Fruit fly (Drosophila melanogaster) whole organism, embryonic: Measurements from ENCODE around the gene RSG7.

ENCODE experiments used
- ATbp ChIP-seq: fragments of 200-800 bp; sonication (Bioruptor generic); optimal IDR thresholded peaks from 2 replicates; lab custom pipeline; 2017; ENCODE audit warnings: missing biosample characterization, mild to moderate bottlenecking, missing genetic modification characterization, missing genetic modification reagents
- Atf6 ChIP-seq: fragments of 200-800 bp; sonication (Bioruptor generic); IDR thresholded peaks from 2 replicates; pipeline ENCODE4 v1.3.6; 2022; ENCODE audit warnings: missing biosample characterization, missing genetic modification characterization
- BEAF-32 ChIP-seq: fragments of 200-800 bp; sonication (Bioruptor generic); optimal IDR thresholded peaks from 3 replicates; lab custom pipeline; 2017; ENCODE audit warnings: missing biosample characterization, missing genetic modification characterization, mild to moderate bottlenecking, moderate library complexity, missing genetic modification reagents
- CG10147 ChIP-seq: fragments of 200-800 bp; sonication (Bioruptor generic); optimal IDR thresholded peaks from 2 replicates; lab custom pipeline; 2019; ENCODE audit warnings: missing biosample characterization, mild to moderate bottlenecking, missing genetic modification characterization, moderate library complexity
- CG10321 ChIP-seq: fragments of 200-800 bp; sonication (Bioruptor generic); IDR thresholded peaks from 2 replicates; pipeline ENCODE4 v1.3.6; 2022; ENCODE audit warnings: missing biosample characterization, missing genetic modification characterization
- CG11504 ChIP-seq: fragments of 200-800 bp; sonication (Bioruptor generic); optimal IDR thresholded peaks from 3 replicates; lab custom pipeline; 2019; ENCODE audit warnings: missing biosample characterization, mild to moderate bottlenecking, missing genetic modification characterization, moderate library complexity
- CG12942 ChIP-seq: fragments of 200-800 bp; sonication (Bioruptor generic); optimal IDR thresholded peaks from 3 replicates; lab custom pipeline; 2016; ENCODE audit warnings: missing biosample characterization, missing genetic modification characterization
- CG14441 ChIP-seq: fragments of 200-800 bp; sonication (Bioruptor generic); IDR thresholded peaks from 2 replicates; pipeline ENCODE4 v1.3.6; 2022; ENCODE audit warnings: missing biosample characterization, missing genetic modification characterization
- CG14965 ChIP-seq: fragments of 200-800 bp; sonication (Bioruptor generic); optimal IDR thresholded peaks from 2 replicates; lab custom pipeline; 2016; ENCODE audit warnings: missing biosample characterization, missing genetic modification characterization, borderline replicate concordance
- CG16813 ChIP-seq: fragments of 200-800 bp; sonication (Bioruptor generic); IDR thresholded peaks from 3 replicates; pipeline ENCODE4 v1.3.6; 2022; ENCODE audit warnings: missing biosample characterization, missing genetic modification characterization; ENCODE audit not compliant: partially characterized antibody
- CG17186 ChIP-seq: fragments of 200-800 bp; sonication (Bioruptor generic); optimal IDR thresholded peaks from 3 replicates; lab custom pipeline; 2017; ENCODE audit warnings: missing biosample characterization, missing genetic modification reagents, missing genetic modification characterization
- CG31224 ChIP-seq: fragments of 200-800 bp; sonication (Bioruptor generic); IDR thresholded peaks from 2 replicates; pipeline ENCODE4 v1.3.6; 2022; ENCODE audit warnings: missing biosample characterization, missing genetic modification characterization
- CG32532 ChIP-seq: fragments of 200-800 bp; sonication (Bioruptor generic); IDR thresholded peaks from 2 replicates; pipeline ENCODE4 v1.3.6; 2022; ENCODE audit warnings: missing biosample characterization, missing genetic modification characterization
- CG6689 ChIP-seq: fragments of 200-800 bp; sonication (Bioruptor generic); IDR thresholded peaks from 2 replicates; pipeline ENCODE4 v1.3.6; 2022; ENCODE audit warnings: missing biosample characterization, missing genetic modification characterization
- CG7372 ChIP-seq: fragments of 200-800 bp; sonication (Bioruptor generic); IDR thresholded peaks from 2 replicates; pipeline ENCODE4 v1.3.6; 2022; ENCODE audit warnings: missing biosample characterization, missing genetic modification characterization
- CG7556 ChIP-seq: fragments of 200-800 bp; sonication (Bioruptor generic); optimal IDR thresholded peaks from 2 replicates; lab custom pipeline; 2017; ENCODE audit warnings: missing biosample characterization, mild to moderate bottlenecking, missing genetic modification characterization
- CG7839 ChIP-seq: fragments of 200-800 bp; sonication (Bioruptor generic); optimal IDR thresholded peaks from 3 replicates; lab custom pipeline; 2018; ENCODE audit warnings: missing biosample characterization, mild to moderate bottlenecking, missing genetic modification characterization, moderate library complexity
- Dip3 ChIP-seq: fragments of 200-800 bp; sonication (Bioruptor generic); optimal IDR thresholded peaks from 3 replicates; lab custom pipeline; 2016; ENCODE audit warnings: missing biosample characterization, missing genetic modification characterization
- Doc3 ChIP-seq: fragments of 200-800 bp; sonication (Bioruptor generic); IDR thresholded peaks from 3 replicates; pipeline ENCODE4 v1.3.6; 2022; ENCODE audit warnings: missing biosample characterization, missing genetic modification characterization; ENCODE audit not compliant: partially characterized antibody
- Drgx ChIP-seq: fragments of 200-800 bp; sonication (Bioruptor generic); IDR thresholded peaks from 2 replicates; pipeline ENCODE4 v1.3.6; 2022; ENCODE audit warnings: missing biosample characterization, missing genetic modification characterization
- E2f1 ChIP-seq: fragments of 200-800 bp; sonication (Bioruptor generic); IDR thresholded peaks from 2 replicates; pipeline ENCODE4 v1.3.6; 2022; ENCODE audit warnings: missing biosample characterization, missing genetic modification characterization
- Ets65A ChIP-seq: fragments of 200-800 bp; sonication (Bioruptor generic); peaks from one replicate; lab custom pipeline; 2016; ENCODE audit warnings: missing biosample characterization, missing genetic modification characterization
- Gug ChIP-seq: fragments of 200-800 bp; sonication (Bioruptor generic); IDR thresholded peaks from 4 replicates; pipeline ENCODE4 v1.3.6; 2022; ENCODE audit warnings: missing biosample characterization, missing genetic modification characterization
- H15 ChIP-seq: fragments of 200-800 bp; sonication (Bioruptor generic); IDR thresholded peaks from 3 replicates; pipeline ENCODE4 v1.3.6; 2022; ENCODE audit warnings: missing biosample characterization, missing genetic modification characterization
- HLH3B ChIP-seq: fragments of 200-800 bp; sonication (Bioruptor generic); IDR thresholded peaks from 2 replicates; pipeline ENCODE4 v1.3.6; 2022; ENCODE audit warnings: missing biosample characterization, missing genetic modification characterization
- Hey ChIP-seq: fragments of 200-800 bp; sonication (Bioruptor generic); optimal IDR thresholded peaks from 3 replicates; lab custom pipeline; 2018; ENCODE audit warnings: missing biosample characterization, mild to moderate bottlenecking, missing genetic modification characterization
- Jarid2 ChIP-seq: fragments of 200-800 bp; sonication (Bioruptor generic); optimal IDR thresholded peaks from 3 replicates; lab custom pipeline; 2017; ENCODE audit warnings: mild to moderate bottlenecking, missing biosample characterization, missing genetic modification reagents, missing genetic modification characterization
- Med ChIP-seq: fragments of 200-800 bp; sonication (Bioruptor generic); peaks from one replicate; lab custom pipeline; 2016; ENCODE audit warnings: missing biosample characterization, missing genetic modification characterization, mild to moderate bottlenecking, inconsistent platforms, moderate library complexity
- NC2β ChIP-seq: fragments of 200-800 bp; sonication (Bioruptor generic); optimal IDR thresholded peaks from 2 replicates; lab custom pipeline; 2016; ENCODE audit warnings: missing biosample characterization, missing genetic modification characterization
- Oli ChIP-seq: fragments of 200-800 bp; sonication (Bioruptor generic); optimal IDR thresholded peaks from 2 replicates; lab custom pipeline; 2018; ENCODE audit warnings: missing biosample characterization, mild to moderate bottlenecking, missing genetic modification characterization, moderate library complexity
- Optix ChIP-seq: fragments of 200-800 bp; sonication (Bioruptor generic); IDR thresholded peaks from 3 replicates; pipeline ENCODE4 v1.3.6; 2022; ENCODE audit warnings: missing biosample characterization, missing genetic modification characterization
- Rfx ChIP-seq: fragments of 200-800 bp; sonication (Bioruptor generic); IDR thresholded peaks from 2 replicates; pipeline ENCODE4 v1.3.6; 2022; ENCODE audit warnings: missing biosample characterization, missing genetic modification characterization
- Rx ChIP-seq: fragments of 200-800 bp; sonication (Bioruptor generic); IDR thresholded peaks from 2 replicates; pipeline ENCODE4 v1.3.6; 2022; ENCODE audit warnings: missing biosample characterization, missing genetic modification characterization
- bab2 ChIP-seq: fragments of 200-800 bp; sonication (Bioruptor generic); optimal IDR thresholded peaks from 2 replicates; lab custom pipeline; 2016; ENCODE audit warnings: missing biosample characterization, missing genetic modification characterization
- cad ChIP-seq: fragments of >200 bp; optimal IDR thresholded peaks from 2 replicates; lab custom pipeline; 2017; ENCODE audit warnings: missing biosample characterization, missing genetic modification characterization
- caup ChIP-seq: fragments of 200-800 bp; sonication (Bioruptor generic); optimal IDR thresholded peaks from 3 replicates; lab custom pipeline; 2017; ENCODE audit warnings: missing biosample characterization, mild to moderate bottlenecking, missing genetic modification characterization, moderate library complexity; ENCODE audit not compliant: severe bottlenecking
- croc ChIP-seq: fragments of 200-800 bp; sonication (Bioruptor generic); conservative IDR thresholded peaks from 3 replicates; pipeline ENCODE4 v1.3.6; 2022; ENCODE audit warnings: missing biosample characterization, missing genetic modification characterization
- dmrt11E ChIP-seq: fragments of 200-800 bp; sonication (Bioruptor generic); optimal IDR thresholded peaks from 3 replicates; lab custom pipeline; 2018; ENCODE audit warnings: missing biosample characterization, mild to moderate bottlenecking, missing genetic modification characterization, moderate library complexity
- dmrt99B ChIP-seq: fragments of 200-800 bp; sonication (Bioruptor generic); optimal IDR thresholded peaks from 2 replicates; lab custom pipeline; 2018; ENCODE audit warnings: missing biosample characterization, mild to moderate bottlenecking, missing genetic modification characterization, moderate library complexity
- dysf ChIP-seq: fragments of 200-800 bp; sonication (Bioruptor generic); IDR thresholded peaks from 3 replicates; pipeline ENCODE4 v1.3.6; 2022; ENCODE audit warnings: missing biosample characterization, missing genetic modification characterization
- esg ChIP-seq: fragments of 200-800 bp; sonication (Bioruptor generic); conservative IDR thresholded peaks from 2 replicates; pipeline ENCODE4 v1.3.6; 2022; ENCODE audit warnings: missing biosample characterization, missing genetic modification characterization
- ftz-f1 ChIP-seq: fragments of 200-800 bp; sonication (Bioruptor generic); optimal IDR thresholded peaks from 2 replicates; lab custom pipeline; 2016; ENCODE audit warnings: missing biosample characterization, missing genetic modification characterization
- lilli ChIP-seq: fragments of 200-800 bp; sonication (Bioruptor generic); optimal IDR thresholded peaks from 3 replicates; lab custom pipeline; 2016; ENCODE audit warnings: missing biosample characterization, missing genetic modification characterization
- row ChIP-seq: fragments of 200-800 bp; sonication (Bioruptor generic); IDR thresholded peaks from 3 replicates; pipeline ENCODE4 v1.3.6; 2022; ENCODE audit warnings: missing biosample characterization, missing genetic modification characterization
- tgo ChIP-seq: fragments of 200-800 bp; sonication (Bioruptor generic); IDR thresholded peaks from 3 replicates; pipeline ENCODE4 v1.3.6; 2022; ENCODE audit warnings: missing biosample characterization, missing genetic modification characterization
- vnd ChIP-seq: fragments of 200-800 bp; sonication (Bioruptor generic); IDR thresholded peaks from 3 replicates; pipeline ENCODE4 v1.3.6; 2022; ENCODE audit warnings: missing biosample characterization, missing genetic modification characterization; ENCODE audit not compliant: partially characterized antibody
- zen2 ChIP-seq: fragments of 200-800 bp; sonication (Bioruptor generic); IDR thresholded peaks from 3 replicates; pipeline ENCODE4 v1.3.6; 2022; ENCODE audit warnings: missing biosample characterization, missing genetic modification characterization; ENCODE audit not compliant: partially characterized antibody
- zf30C ChIP-seq: fragments of 200-800 bp; sonication (Bioruptor generic); optimal IDR thresholded peaks from 3 replicates; lab custom pipeline; 2018; ENCODE audit warnings: missing biosample characterization, mild to moderate bottlenecking, missing genetic modification characterization

RSG7 gene

DNA sequence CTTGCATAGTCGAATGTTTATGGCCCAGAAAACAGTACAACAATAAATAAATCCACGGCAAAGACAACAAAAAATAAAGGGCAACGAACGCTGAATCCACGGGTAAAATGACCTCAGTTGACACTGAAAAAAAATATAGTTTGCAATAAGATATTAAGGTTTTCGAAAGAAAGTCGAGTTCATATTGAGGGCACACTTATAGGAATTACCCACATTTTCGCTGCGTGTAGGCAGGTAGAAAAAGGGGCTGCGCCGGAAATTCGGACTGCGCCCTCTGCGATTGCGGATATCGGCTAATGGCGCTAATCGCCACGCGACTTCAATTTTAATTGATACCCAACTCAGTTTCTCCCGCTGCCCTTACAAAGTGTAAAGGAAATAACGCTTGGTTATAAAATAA lies 35.6 kb downstream of the RSG7 start:
- peak; percentile 27; the same call in 1 of the 3 replicates for TF ChIP-seq row
- TF ChIP-seq Gug (GFP tag; lab: Robert Waterston, UW): 0 out of 4 replicates have a peak, but pooled peaks have one; percentile 23
- TF ChIP-seq zen2: no peak
- TF ChIP-seq Ets65A (GFP tag; lab: Kevin White, UChicago): peak; percentile 70
- 0 out of 3 replicates have a peak, but pooled peaks have one; percentile 19 for TF ChIP-seq dysf
- peak; percentile 14; the same call in 1 of the 2 replicates for TF ChIP-seq CG32532
- TF ChIP-seq cad: peak; percentile 42
- no peak for TF ChIP-seq Drgx (GFP tag; lab: Robert Waterston, UW)
- TF ChIP-seq CG7839 (tag; lab: Kevin White, UChicago): peak; percentile 35
- no peak for TF ChIP-seq NC2β (GFP tag; lab: Kevin White, UChicago)
- TF ChIP-seq CG7556 (GFP tag; lab: Kevin White, UChicago): peak; percentile 8
- peak; percentile 23; the same call in 1 of the 2 replicates for TF ChIP-seq Rx (GFP tag; lab: Robert Waterston, UW)
- no peak for TF ChIP-seq dmrt11E (tag; lab: Kevin White, UChicago)
- TF ChIP-seq Oli (tag; lab: Kevin White, UChicago): peak; percentile 5
- TF ChIP-seq Med (GFP tag; lab: Kevin White, UChicago): peak; percentile 75
- peak; percentile 14; the same call in 1 of the 2 replicates for TF ChIP-seq Atf6 (GFP tag; lab: Robert Waterston, UW)
- 0 out of 2 replicates have a peak, but pooled peaks have one; percentile 10 for TF ChIP-seq CG6689 (GFP tag; lab: Robert Waterston, UW)
- no peak for TF ChIP-seq ftz-f1 (GFP tag; lab: Kevin White, UChicago)
- TF ChIP-seq CG11504: peak; percentile 1
- TF ChIP-seq CG14441: peak; percentile 20; the same call in 1 of the 2 replicates
- no peak for TF ChIP-seq CG12942
- TF ChIP-seq H15 (GFP tag; lab: Robert Waterston, UW): 0 out of 3 replicates have a peak, but pooled peaks have one; percentile 13
- TF ChIP-seq Jarid2 (GFP tag; lab: Kevin White, UChicago): no peak
- 0 out of 3 replicates have a peak, but pooled peaks have one; percentile 40 for TF ChIP-seq Optix (GFP tag; lab: Robert Waterston, UW)
- peak; percentile 24 for TF ChIP-seq dmrt99B
- TF ChIP-seq HLH3B: no peak
- peak; percentile 2 for TF ChIP-seq ATbp
- peak; percentile 18 for TF ChIP-seq Dip3 (GFP tag; lab: Kevin White, UChicago)
- no peak for TF ChIP-seq CG31224
- 0 out of 2 replicates have a peak, but pooled peaks have one; percentile 13 for TF ChIP-seq esg
- peak; percentile 54 for TF ChIP-seq zf30C (GFP tag; lab: Kevin White, UChicago)
- TF ChIP-seq Rfx (GFP tag; lab: Robert Waterston, UW): 0 out of 2 replicates have a peak, but pooled peaks have one; percentile 12
- TF ChIP-seq lilli (GFP tag; lab: Kevin White, UChicago): peak; percentile 4
- peak; percentile 11 for TF ChIP-seq bab2 (GFP tag; lab: Kevin White, UChicago)

DNA sequence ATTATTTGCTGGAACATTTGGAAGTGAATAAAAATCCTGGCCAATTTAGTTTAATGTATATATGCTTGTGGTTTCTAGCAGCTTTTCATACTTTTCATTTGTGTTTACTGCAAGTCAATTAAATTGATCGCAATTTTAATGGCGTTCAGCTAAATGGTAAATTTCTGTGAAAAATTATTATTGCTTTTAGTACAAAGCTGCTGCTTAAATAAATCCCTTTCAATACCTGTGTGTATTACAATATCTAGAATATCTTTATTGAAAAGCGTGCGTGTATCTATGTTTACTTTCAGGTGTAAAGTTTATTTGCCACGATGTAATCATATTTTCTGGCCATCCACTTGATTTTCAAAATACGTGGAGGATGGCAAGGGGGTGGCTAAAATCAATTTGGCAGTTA lies 38.5 kb downstream of the RSG7 start, which contains the start of gene ppk28:
Gene ppk28, plus strand, starts transcription at position 301 of the 400 bp plus-strand sequence.
- TF ChIP-seq tgo (GFP tag; lab: Robert Waterston, UW) (no peak), Hey (no peak), Doc3 (GFP tag; lab: Robert Waterston, UW) (no peak), CG16813 (GFP tag; lab: Robert Waterston, UW) (no peak), croc (GFP tag; lab: Robert Waterston, UW) (no peak), CG10147 (GFP tag; lab: Kevin White, UChicago) (no peak), dmrt99B (no peak), vnd (GFP tag; lab: Robert Waterston, UW) (no peak), caup (GFP tag; lab: Kevin White, UChicago) (no peak), CG14965 (GFP tag; lab: Kevin White, UChicago) (no peak), CG7372 (GFP tag; lab: Robert Waterston, UW) (no peak), BEAF-32 (no peak), CG17186 (no peak), CG10321 (GFP tag; lab: Robert Waterston, UW) (no peak), Dip3 (GFP tag; lab: Kevin White, UChicago) (no peak), E2f1 (GFP tag; lab: Robert Waterston, UW) (no peak)
